Fruit fly (Drosophila melanogaster): ENCODE data around the gene otu.

Gene otu

DNA sequence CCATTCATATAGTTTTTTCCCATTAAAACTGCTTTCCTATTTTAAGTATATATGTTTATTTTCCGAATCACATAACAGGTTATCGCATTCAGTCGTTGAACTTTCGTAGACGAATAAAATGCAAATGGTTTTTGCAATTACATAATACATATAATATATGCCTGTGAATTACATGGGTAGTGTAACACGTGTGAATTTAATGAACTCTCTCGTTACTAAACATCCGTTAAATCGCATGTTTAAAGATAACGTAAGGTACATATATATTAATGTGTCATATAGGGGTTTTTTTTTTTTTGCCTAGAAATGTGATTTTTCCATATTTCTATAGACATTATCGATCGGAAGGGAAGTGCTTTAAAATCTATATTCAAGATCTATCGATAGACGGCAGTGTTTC, 19.7 kb downstream of the otu start:
- TF ChIP-seq D1 (tag; optimal IDR thresholded peaks at IDR 0.05), result no peak
- TF ChIP-seq CG10348 (GFP tag; IDR thresholded peaks at IDR 0.05), result no peak
- no peak for TF ChIP-seq CG4496 (GFP tag; IDR thresholded peaks at IDR 0.05)
- TF ChIP-seq CG34367 (tag; optimal IDR thresholded peaks at IDR 0.05), result no peak
- TF ChIP-seq CG14655 (GFP tag; optimal IDR thresholded peaks at IDR 0.05), result no peak
- no peak for TF ChIP-seq Pif1B (GFP tag; optimal IDR thresholded peaks at IDR 0.05)
- TF ChIP-seq CG15710 (tag; optimal IDR thresholded peaks at IDR 0.05), result no peak
- TF ChIP-seq CG32121 (GFP tag; IDR thresholded peaks at IDR 0.05), result no peak
- no peak for TF ChIP-seq CG8159 (tag; optimal IDR thresholded peaks at IDR 0.05)
- TF ChIP-seq Snoo (tag; optimal IDR thresholded peaks at IDR 0.05), result no peak

DNA sequence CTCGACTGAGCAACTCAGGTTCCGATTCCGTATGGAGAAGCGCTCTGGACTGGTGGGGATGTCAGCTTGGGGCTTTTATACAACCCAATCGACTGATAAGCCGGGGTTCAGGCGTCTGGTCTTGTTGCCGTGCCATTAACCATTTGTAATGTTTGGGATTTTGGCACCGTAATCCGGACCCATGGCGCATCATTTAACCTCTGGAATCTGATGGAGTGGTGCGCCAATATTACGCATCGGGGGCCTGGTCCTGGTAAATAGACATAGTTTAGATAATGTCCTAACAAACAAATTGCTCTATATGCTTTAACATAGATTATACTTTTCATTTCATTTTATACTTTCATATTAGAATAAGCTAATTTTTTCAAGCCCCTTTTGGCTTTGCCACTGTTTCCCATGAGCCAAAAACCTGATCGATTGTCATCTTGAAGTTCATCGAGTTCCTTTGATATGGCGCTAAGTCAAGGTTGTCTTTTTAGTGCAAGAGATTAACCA, 20.3 kb downstream of the otu start, which contains the start of gene CG12116:
TSS of gene CG12116 (minus strand) at position 51 of the 498 bp plus-strand sequence.
- TF ChIP-seq CG4496 (GFP tag; IDR thresholded peaks at IDR 0.05) (no peak), CG13204 (GFP tag; optimal IDR thresholded peaks at IDR 0.05) (no peak), gl (tag; optimal IDR thresholded peaks at IDR 0.05) (no peak), Snoo (tag; optimal IDR thresholded peaks at IDR 0.05) (no peak), CG17806 (tag; optimal IDR thresholded peaks at IDR 0.05) (no peak), CG8301 (tag; optimal IDR thresholded peaks at IDR 0.05) (no peak), CG8159 (tag; optimal IDR thresholded peaks at IDR 0.05) (no peak), CG12605 (GFP tag; IDR thresholded peaks at IDR 0.05) (no peak), Pif1A (GFP tag; optimal IDR thresholded peaks at IDR 0.05) (no peak), CG32121 (GFP tag; IDR thresholded peaks at IDR 0.05) (no peak), CG10348 (GFP tag; IDR thresholded peaks at IDR 0.05) (no peak), CG15710 (tag; optimal IDR thresholded peaks at IDR 0.05) (no peak), EcR (GFP tag; optimal IDR thresholded peaks at IDR 0.05) (no peak), CG14655 (GFP tag; optimal IDR thresholded peaks at IDR 0.05) (no peak), Pif1B (GFP tag; optimal IDR thresholded peaks at IDR 0.05) (no peak)

DNA sequence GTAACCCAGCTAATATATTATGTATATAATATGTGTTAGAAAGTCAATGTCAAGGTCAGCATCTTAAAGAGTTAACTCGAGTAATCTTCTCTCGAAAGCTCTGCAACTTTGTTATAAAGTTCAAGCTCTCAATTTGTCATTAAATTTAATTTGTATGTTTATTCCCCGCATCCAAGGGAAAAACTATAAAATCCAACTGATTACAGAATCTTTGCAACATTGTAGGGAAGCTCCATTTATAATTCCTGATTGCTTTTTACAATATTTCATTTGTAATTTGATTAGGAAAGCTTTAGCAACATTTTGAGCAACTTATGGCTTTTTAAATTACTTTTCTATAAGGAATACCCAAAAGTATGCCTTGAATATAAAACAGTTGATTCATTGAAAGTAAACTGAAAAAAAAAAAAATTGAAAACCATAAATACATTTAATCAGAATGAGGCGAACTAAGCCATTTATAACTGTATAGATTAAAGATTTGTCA, 22.6 kb downstream of the otu start:
- TF ChIP-seq CG34367 (tag; optimal IDR thresholded peaks at IDR 0.05), result no peak

DNA sequence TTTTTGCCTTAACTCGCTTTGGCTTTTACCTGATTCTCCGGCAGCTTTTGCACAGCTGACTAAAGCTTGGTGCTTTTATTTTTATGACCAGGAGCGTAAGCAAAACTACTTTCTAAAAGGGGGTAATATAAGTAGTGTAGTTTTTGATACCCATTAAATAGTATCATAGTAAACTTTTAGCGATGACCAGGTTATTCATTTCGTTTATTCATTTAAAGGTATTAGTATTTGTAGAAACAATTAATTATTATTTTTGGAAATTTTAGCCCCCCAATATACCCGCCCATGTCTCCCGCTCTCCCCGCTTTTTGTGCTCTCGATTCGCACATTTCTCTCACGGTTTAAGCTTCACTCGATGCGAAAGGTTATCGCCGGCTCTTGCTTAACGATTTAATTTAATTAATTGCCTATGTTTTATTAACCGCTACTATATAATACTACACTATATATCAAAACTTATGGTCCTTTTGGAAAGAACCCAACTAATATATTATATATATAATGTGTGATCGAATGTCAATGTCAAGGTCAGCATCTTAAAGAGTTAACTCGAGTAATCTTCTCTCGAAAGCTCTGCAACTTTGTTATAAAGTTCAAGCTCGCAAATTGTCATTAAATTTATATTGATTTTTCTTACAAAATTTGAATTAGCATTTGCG, 24.8 kb downstream of the otu start, which contains the start of gene Sptr:
TSS of gene Sptr (minus strand) at position 61 of the 659 bp plus-strand sequence.
- TF ChIP-seq Pif1A (GFP tag; optimal IDR thresholded peaks at IDR 0.05) (peak; percentile 93), CG14655 (GFP tag; optimal IDR thresholded peaks at IDR 0.05) (peak; percentile 91), D1 (tag; optimal IDR thresholded peaks at IDR 0.05) (peak; percentile 80), Pif1B (GFP tag; optimal IDR thresholded peaks at IDR 0.05) (peak; percentile 93), CG10348 (GFP tag; IDR thresholded peaks at IDR 0.05) (no peak), fd96Ca (GFP tag; IDR thresholded peaks at IDR 0.05) (peak; percentile 89), Snoo (tag; optimal IDR thresholded peaks at IDR 0.05) (peak; percentile 92), CG13204 (GFP tag; optimal IDR thresholded peaks at IDR 0.05) (peak; percentile 85), CG8159 (tag; optimal IDR thresholded peaks at IDR 0.05) (peak; percentile 95), CG9948 (tag; optimal IDR thresholded peaks at IDR 0.05) (peak; percentile 91), CG4496 (GFP tag; IDR thresholded peaks at IDR 0.05) (peak; percentile 96), CG32121 (GFP tag; IDR thresholded peaks at IDR 0.05) (peak; percentile 93), CG8301 (tag; optimal IDR thresholded peaks at IDR 0.05) (peak; percentile 91), rn (GFP tag; IDR thresholded peaks at IDR 0.05) (peak; percentile 72), EcR (GFP tag; optimal IDR thresholded peaks at IDR 0.05) (peak; percentile 64), CG17806 (tag; optimal IDR thresholded peaks at IDR 0.05) (peak; percentile 92), CG12605 (GFP tag; IDR thresholded peaks at IDR 0.05) (peak; percentile 92), Ets98B (GFP tag; IDR thresholded peaks at IDR 0.05) (peak; percentile 95), CG34367 (tag; optimal IDR thresholded peaks at IDR 0.05) (peak; percentile 92), gl (tag; optimal IDR thresholded peaks at IDR 0.05) (peak; percentile 83), CG15710 (tag; optimal IDR thresholded peaks at IDR 0.05) (peak; percentile 94)

DNA sequence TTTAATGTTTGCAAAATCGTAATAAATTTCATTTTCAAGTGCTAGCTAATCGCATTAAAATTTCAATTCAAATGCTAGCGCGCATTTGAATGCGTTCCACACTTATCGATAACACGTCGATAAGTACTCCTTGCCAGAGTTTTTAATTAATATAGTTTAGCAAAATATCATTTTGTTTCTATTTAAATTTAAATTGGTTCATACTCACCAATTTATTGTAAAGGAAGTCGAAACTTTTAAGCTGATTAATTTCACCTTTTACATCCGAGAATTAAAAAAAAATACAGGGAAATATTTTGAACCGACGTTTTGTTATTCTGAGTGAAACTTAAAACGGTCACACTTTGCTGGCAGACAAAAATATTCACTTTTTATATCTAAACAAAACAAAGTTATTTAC, 28.2 kb downstream of the otu start, which contains the start of gene Es2:
TSS of gene Es2 (plus strand) at position 333 of the 400 bp plus-strand sequence.
- TF ChIP-seq D1 (tag; optimal IDR thresholded peaks at IDR 0.05) (peak; percentile 1), CG8301 (tag; optimal IDR thresholded peaks at IDR 0.05) (no peak)

DNA sequence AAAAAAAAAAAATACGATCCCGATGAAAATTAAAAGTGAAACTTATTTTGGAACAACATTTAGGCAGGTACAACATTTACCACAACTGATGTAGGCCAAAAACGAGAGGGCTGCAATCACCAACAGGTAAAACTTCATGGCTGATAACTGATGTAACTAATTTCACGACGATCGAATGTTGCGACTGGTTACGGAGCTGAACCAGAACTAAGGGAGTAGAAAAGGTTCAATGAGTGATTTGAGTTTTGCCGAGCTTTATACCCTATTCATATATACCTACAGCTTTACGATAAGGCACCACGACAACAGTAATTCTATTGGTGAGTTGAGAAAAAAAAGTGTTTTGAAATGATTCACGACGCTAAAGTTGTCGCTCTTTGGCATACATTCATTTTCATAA, 28.6 kb downstream of the otu start, which contains the start of gene CG15347:
TSS of gene CG15347 (minus strand) at position 213 of the 400 bp plus-strand sequence.
- TF ChIP-seq Pif1B (GFP tag; optimal IDR thresholded peaks at IDR 0.05), result no peak
- no peak for TF ChIP-seq CG13204 (GFP tag; optimal IDR thresholded peaks at IDR 0.05)
- TF ChIP-seq CG34367 (tag; optimal IDR thresholded peaks at IDR 0.05), result no peak
- no peak for TF ChIP-seq CG12605 (GFP tag; IDR thresholded peaks at IDR 0.05)
- TF ChIP-seq Snoo (tag; optimal IDR thresholded peaks at IDR 0.05), result no peak
- no peak for TF ChIP-seq EcR (GFP tag; optimal IDR thresholded peaks at IDR 0.05)
- TF ChIP-seq fd96Ca (GFP tag; IDR thresholded peaks at IDR 0.05), result no peak
- no peak for TF ChIP-seq CG8159 (tag; optimal IDR thresholded peaks at IDR 0.05)
- TF ChIP-seq CG9948 (tag; optimal IDR thresholded peaks at IDR 0.05), result no peak
- TF ChIP-seq gl (tag; optimal IDR thresholded peaks at IDR 0.05), result no peak
- no peak for TF ChIP-seq rn (GFP tag; IDR thresholded peaks at IDR 0.05)
- no peak for TF ChIP-seq CG8301 (tag; optimal IDR thresholded peaks at IDR 0.05)
- TF ChIP-seq CG15710 (tag; optimal IDR thresholded peaks at IDR 0.05), result no peak
- TF ChIP-seq CG10348 (GFP tag; IDR thresholded peaks at IDR 0.05), result no peak
